Worm (Caenorhabditis elegans): ENCODE measurements around the gene ida-1.

Gene ida-1

DNA sequence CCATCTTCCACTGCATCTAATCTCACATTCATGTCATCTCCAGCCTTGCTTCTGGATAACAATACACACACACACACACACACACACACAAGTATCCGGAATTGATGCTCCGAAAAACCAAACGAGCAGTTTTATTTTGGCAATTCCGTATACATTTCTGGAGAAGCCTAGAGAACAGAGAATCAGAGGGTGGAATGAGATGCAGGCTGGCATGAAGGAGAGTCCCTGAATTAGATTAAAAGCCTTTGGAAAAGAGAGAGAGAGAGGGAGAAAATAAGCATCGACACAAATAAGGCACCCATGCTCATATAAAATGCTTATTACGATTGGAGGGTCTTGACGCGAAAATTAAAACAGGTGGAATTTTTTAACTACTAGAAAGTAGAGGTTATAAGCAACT lies 5.4 kb downstream of the ida-1 start:
- TF ChIP-seq nfya-1 (tag; optimal IDR thresholded peaks at IDR 0.05; ENCODE audit: insufficient read depth) (peak; percentile 7), nhr-43 (tag; optimal IDR thresholded peaks at IDR 0.05; ENCODE audit: poor library complexity, severe bottlenecking) (no peak), egl-5 (tag; optimal IDR thresholded peaks at IDR 0.05) (peak; percentile 10)

DNA sequence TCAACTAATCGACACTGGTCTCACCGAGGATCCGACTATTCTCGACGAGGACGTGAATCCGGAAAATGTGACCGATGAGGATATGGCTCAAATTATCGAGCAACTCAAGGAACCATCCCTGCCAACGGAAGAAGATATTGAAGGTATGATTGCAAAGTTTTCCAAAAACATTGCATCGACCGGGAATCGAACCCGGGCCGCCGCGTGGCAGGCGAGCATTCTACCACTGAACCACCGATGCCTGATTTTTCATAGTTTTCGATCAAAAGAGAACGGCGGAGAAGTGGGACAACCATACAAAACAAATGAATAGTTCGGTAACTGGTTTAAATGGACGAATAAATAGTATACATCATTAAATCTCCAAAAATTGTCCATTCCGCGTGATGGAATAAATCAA lies 6.5 kb downstream of the ida-1 start:
- no peak for TF ChIP-seq aly-2 (tag; optimal IDR thresholded peaks at IDR 0.05)
- no peak for TF ChIP-seq elt-1 (tag; optimal IDR thresholded peaks at IDR 0.05)
- no peak for TF ChIP-seq fkh-2 (tag; optimal IDR thresholded peaks at IDR 0.05)
- TF ChIP-seq nhr-25 (tag; optimal IDR thresholded peaks at IDR 0.05), result no peak
- TF ChIP-seq ceh-28 (tag; optimal IDR thresholded peaks at IDR 0.05), result no peak
- TF ChIP-seq hmg-11 (tag; optimal IDR thresholded peaks at IDR 0.05), result no peak
- no peak for TF ChIP-seq daf-12 (tag; optimal IDR thresholded peaks at IDR 0.05)
- TF ChIP-seq tbx-2 (tag; optimal IDR thresholded peaks at IDR 0.05), result peak; percentile 3
- no peak for TF ChIP-seq nhr-76 (tag; optimal IDR thresholded peaks at IDR 0.05)

DNA sequence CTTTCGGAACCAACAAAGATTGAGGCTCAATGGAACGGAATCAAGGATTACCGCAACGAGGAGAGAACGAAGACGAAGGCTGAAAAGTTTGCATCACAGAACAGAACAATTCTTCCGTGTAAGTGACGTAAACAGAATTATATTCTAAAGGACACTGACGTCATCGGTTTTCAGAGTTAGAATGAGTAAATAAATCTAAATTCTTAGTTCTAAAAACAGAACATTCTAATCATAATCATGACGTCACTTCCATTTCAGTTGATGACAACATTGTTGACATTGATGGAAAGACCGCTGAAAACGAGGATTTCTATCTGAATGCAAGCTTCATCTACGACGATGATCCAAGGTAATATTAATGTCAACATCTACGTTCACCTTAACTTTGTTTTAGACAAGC lies 8.6 kb downstream of the ida-1 start:
- TF ChIP-seq lin-39 (tag; optimal IDR thresholded peaks at IDR 0.05) (no peak), zag-1 (tag; optimal IDR thresholded peaks at IDR 0.05) (no peak), lin-15B (tag; optimal IDR thresholded peaks at IDR 0.05) (no peak), snpc-4 (tag; optimal IDR thresholded peaks at IDR 0.05) (no peak), nhr-77 (tag; optimal IDR thresholded peaks at IDR 0.05) (no peak), eor-1 (tag; optimal IDR thresholded peaks at IDR 0.05) (no peak), egl-27 (tag; optimal IDR thresholded peaks at IDR 0.05) (no peak), R02D3.7 (tag; optimal IDR thresholded peaks at IDR 0.05) (no peak), tbx-2 (tag; optimal IDR thresholded peaks at IDR 0.05) (no peak), elt-2 (tag; optimal IDR thresholded peaks at IDR 0.05) (no peak), hmg-11 (tag; optimal IDR thresholded peaks at IDR 0.05) (no peak), unc-62 (GFP tag; optimal IDR thresholded peaks at IDR 0.05) (no peak), nhr-67 (tag; optimal IDR thresholded peaks at IDR 0.05) (no peak), fos-1 (tag; optimal IDR thresholded peaks at IDR 0.05) (no peak), ceh-82 (tag; optimal IDR thresholded peaks at IDR 0.05) (no peak), elt-1 (tag; optimal IDR thresholded peaks at IDR 0.05) (no peak), nhr-237 (tag; optimal IDR thresholded peaks at IDR 0.05) (no peak), ztf-4 (tag; optimal IDR thresholded peaks at IDR 0.05) (no peak), skn-1 (tag; optimal IDR thresholded peaks at IDR 0.05) (no peak), jun-1 (tag; optimal IDR thresholded peaks at IDR 0.05) (no peak)

DNA sequence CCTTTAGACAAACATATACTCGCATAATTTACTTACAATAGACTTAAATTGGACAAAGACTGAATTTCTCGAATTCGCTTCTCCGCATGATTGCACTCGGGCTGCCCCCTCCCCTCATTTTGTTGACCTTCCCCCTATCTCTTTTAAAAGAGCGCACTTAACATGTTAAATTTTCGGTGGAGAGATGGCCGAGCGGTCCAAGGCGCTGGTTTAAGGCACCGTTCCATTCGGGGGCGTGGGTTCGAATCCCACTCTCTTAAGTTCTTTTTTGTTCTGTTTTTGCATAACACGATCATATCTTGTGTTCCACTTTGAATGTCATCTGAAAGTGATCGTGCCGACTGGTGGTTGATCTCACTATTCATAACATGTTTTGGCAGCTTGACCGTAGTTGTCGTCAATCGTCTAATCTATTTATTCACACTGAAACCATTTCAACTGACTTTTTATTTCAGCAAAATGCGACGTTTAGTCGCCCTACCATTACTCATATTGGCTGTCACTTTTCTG lies 14.4 kb downstream of the ida-1 start, which contains the start of gene cutl-23:
TSS of gene cutl-23 (plus strand) at position 460 of the 510 bp plus-strand sequence.
- TF ChIP-seq nhr-25 (tag; optimal IDR thresholded peaks at IDR 0.05) (peak; percentile 14), daf-12 (tag; optimal IDR thresholded peaks at IDR 0.05) (no peak), nhr-23 (tag; optimal IDR thresholded peaks at IDR 0.05) (no peak), lsy-12 (tag; optimal IDR thresholded peaks at IDR 0.05) (peak; percentile 28), ztf-4 (tag; optimal IDR thresholded peaks at IDR 0.05) (no peak), elt-2 (tag; optimal IDR thresholded peaks at IDR 0.05) (peak; percentile 7), nfya-1 (tag; optimal IDR thresholded peaks at IDR 0.05; ENCODE audit: insufficient read depth) (peak; percentile 14), nhr-43 (tag; optimal IDR thresholded peaks at IDR 0.05; ENCODE audit: poor library complexity, severe bottlenecking) (peak; percentile 22)

DNA sequence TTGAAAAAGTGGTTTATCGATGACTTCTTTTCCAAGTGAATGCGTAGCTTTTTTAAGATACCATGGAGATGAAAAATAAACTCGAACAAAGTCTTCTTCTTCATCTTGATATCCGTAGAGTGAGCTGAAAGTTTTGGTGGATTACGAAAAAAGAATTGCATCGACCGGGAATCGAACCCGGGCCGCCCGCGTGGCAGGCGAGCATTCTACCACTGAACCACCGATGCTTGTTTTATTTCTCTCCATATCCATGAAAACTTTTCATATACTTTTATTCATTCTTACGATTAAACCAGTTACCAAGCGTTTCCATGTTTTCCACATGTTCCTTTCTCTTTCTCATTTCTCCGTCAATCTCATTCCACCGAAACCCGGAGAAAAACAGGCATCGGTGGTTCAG lies 26.7 kb downstream of the ida-1 start:
- TF ChIP-seq egl-27 (tag; optimal IDR thresholded peaks at IDR 0.05) (no peak), ztf-4 (tag; optimal IDR thresholded peaks at IDR 0.05) (no peak), nhr-67 (tag; optimal IDR thresholded peaks at IDR 0.05) (no peak), lsy-12 (tag; optimal IDR thresholded peaks at IDR 0.05) (no peak), ceh-16 (tag; optimal IDR thresholded peaks at IDR 0.05) (no peak), unc-39 (tag; optimal IDR thresholded peaks at IDR 0.05) (no peak), nfya-1 (tag; optimal IDR thresholded peaks at IDR 0.05; ENCODE audit: insufficient read depth) (no peak), pha-4 (tag; optimal IDR thresholded peaks at IDR 0.05) (no peak), nhr-25 (tag; optimal IDR thresholded peaks at IDR 0.05) (no peak), nhr-23 (tag; optimal IDR thresholded peaks at IDR 0.05) (no peak), lin-15B (tag; optimal IDR thresholded peaks at IDR 0.05) (no peak), nhr-237 (tag; optimal IDR thresholded peaks at IDR 0.05) (no peak), tbx-2 (tag; optimal IDR thresholded peaks at IDR 0.05) (no peak), skn-1 (tag; optimal IDR thresholded peaks at IDR 0.05) (no peak), ceh-28 (tag; optimal IDR thresholded peaks at IDR 0.05) (no peak), ZK546.5 (tag; optimal IDR thresholded peaks at IDR 0.05) (no peak), aly-2 (tag; optimal IDR thresholded peaks at IDR 0.05) (no peak), unc-62 (GFP tag; optimal IDR thresholded peaks at IDR 0.05) (no peak)

All from whole organism, L3 larva.